Fruit fly (Drosophila melanogaster): ENCODE data around the gene SecS.

SecS gene

DNA sequence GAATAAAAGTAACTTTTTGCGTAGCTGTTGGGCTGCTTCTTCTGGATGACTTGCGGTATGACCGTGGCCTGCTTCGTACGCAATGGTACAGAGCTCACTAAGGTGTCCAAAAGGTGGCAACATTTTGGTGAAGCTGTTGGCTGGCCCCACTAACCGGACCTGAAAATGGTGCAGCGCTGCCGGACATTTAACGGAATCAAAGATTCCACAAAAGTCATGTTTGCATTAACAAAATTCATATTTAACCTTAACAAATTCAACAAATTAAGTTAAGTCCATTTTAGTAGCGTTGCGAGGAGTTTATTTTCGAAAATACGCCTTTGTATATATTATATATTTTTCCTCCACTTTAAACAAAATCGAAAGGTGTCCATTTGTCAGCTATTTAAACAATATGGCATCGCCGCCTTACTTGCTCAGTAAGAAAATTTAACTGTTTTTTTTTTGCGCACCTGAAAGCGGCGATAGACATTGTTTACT lies at the start of gene SecS, which contains the start of gene kra:
Gene SecS, plus strand, starts transcription at position 390 of the 480 bp plus-strand sequence.
Gene kra, minus strand, starts transcription at position 93 of the 480 bp plus-strand sequence.
- TF ChIP-seq ovo (GFP tag; optimal IDR thresholded peaks at IDR 0.05) (peak; percentile 69), CG11617 (GFP tag; optimal IDR thresholded peaks at IDR 0.05) (peak; percentile 81), kay (GFP tag; ENCODE audit: borderline replicate concordance) (peak; percentile 94), tj (GFP tag; optimal IDR thresholded peaks at IDR 0.05) (no peak), cic (GFP tag; optimal IDR thresholded peaks at IDR 0.05) (no peak), Crg-1 (GFP tag; optimal IDR thresholded peaks at IDR 0.05) (peak; percentile 76), CG33017 (tag; optimal IDR thresholded peaks at IDR 0.05) (peak; percentile 41), bab1 (GFP tag; optimal IDR thresholded peaks at IDR 0.05) (peak; percentile 46), Clk (GFP tag; optimal IDR thresholded peaks at IDR 0.05) (peak; percentile 25), CG7101 (tag; optimal IDR thresholded peaks at IDR 0.05) (peak; percentile 70), CG1620 (GFP tag; optimal IDR thresholded peaks at IDR 0.05) (peak; percentile 80), cnc (optimal IDR thresholded peaks at IDR 0.05) (no peak), CG14711 (tag; optimal IDR thresholded peaks at IDR 0.05) (peak; percentile 60), CG12768 (GFP tag; optimal IDR thresholded peaks at IDR 0.05) (peak; percentile 14), CG7045 (GFP tag; optimal IDR thresholded peaks at IDR 0.05) (peak; percentile 9)

DNA sequence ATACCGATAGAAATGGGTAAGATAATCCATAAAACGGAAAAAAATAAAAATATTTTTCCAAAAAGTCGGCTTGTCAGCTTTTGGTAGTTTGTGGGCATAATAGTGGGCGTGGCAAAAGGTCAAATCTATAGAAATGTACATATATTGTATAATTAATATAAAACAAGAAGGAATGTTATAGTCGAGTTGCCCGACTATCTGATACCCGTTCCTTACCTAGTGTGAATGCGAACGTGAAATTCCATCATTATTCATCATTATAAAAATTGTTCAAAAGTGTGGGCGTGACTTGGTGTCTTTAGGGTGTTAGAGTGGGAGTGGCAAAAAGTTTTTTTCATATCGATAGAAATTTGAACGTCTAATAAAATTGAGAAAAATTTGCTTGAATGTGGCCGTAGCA lies 49.6 kb upstream of the SecS start:
- TF ChIP-seq Mnt (GFP tag; optimal IDR thresholded peaks at IDR 0.05) (no peak), tj (GFP tag; optimal IDR thresholded peaks at IDR 0.05) (no peak), bab1 (GFP tag; optimal IDR thresholded peaks at IDR 0.05) (no peak), CG14711 (tag; optimal IDR thresholded peaks at IDR 0.05) (no peak), Hr96 (GFP tag; optimal IDR thresholded peaks at IDR 0.05) (no peak), CG1620 (GFP tag; optimal IDR thresholded peaks at IDR 0.05) (no peak), CG7045 (GFP tag; optimal IDR thresholded peaks at IDR 0.05) (no peak), CG7101 (tag; optimal IDR thresholded peaks at IDR 0.05) (no peak), cic (GFP tag; optimal IDR thresholded peaks at IDR 0.05) (no peak), toe (GFP tag; optimal IDR thresholded peaks at IDR 0.05) (no peak), cnc (optimal IDR thresholded peaks at IDR 0.05) (no peak), Crg-1 (GFP tag; optimal IDR thresholded peaks at IDR 0.05) (no peak), Clk (GFP tag; optimal IDR thresholded peaks at IDR 0.05) (no peak), CG33017 (tag; optimal IDR thresholded peaks at IDR 0.05) (no peak), CG11617 (GFP tag; optimal IDR thresholded peaks at IDR 0.05) (no peak), pad (GFP tag; optimal IDR thresholded peaks at IDR 0.05) (no peak), kay (GFP tag; ENCODE audit: borderline replicate concordance) (no peak), CG12768 (GFP tag; optimal IDR thresholded peaks at IDR 0.05) (no peak), ovo (GFP tag; optimal IDR thresholded peaks at IDR 0.05) (no peak)

DNA sequence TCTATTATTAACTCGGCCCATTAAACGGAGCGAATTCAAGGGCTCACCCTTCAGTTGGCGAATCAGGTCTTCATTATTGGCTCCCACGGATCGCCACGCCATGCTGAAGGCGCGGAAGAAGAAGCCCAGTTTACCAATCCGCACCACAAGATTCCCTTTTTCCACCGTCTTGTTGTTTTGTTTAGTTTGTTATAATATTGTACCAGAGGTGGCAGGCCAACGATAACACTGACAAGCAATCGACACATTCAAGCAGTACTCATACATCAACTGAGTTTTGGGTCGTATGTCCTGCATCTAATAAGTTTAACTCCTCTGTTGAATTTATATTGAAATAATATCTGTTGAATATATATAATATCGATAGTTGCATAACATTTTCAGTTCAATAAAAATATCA lies 47.2 kb upstream of the SecS start, which contains the start of gene Pcmt:
Gene Pcmt, minus strand, starts transcription at position 235 of the 400 bp plus-strand sequence.
- TF ChIP-seq Mnt (GFP tag; optimal IDR thresholded peaks at IDR 0.05) (no peak), cic (GFP tag; optimal IDR thresholded peaks at IDR 0.05) (no peak), CG33017 (tag; optimal IDR thresholded peaks at IDR 0.05) (no peak), Crg-1 (GFP tag; optimal IDR thresholded peaks at IDR 0.05) (no peak), kay (GFP tag; ENCODE audit: borderline replicate concordance) (no peak), CG1620 (GFP tag; optimal IDR thresholded peaks at IDR 0.05) (no peak), bab1 (GFP tag; optimal IDR thresholded peaks at IDR 0.05) (no peak), CG14711 (tag; optimal IDR thresholded peaks at IDR 0.05) (no peak), Hr96 (GFP tag; optimal IDR thresholded peaks at IDR 0.05) (no peak), cnc (optimal IDR thresholded peaks at IDR 0.05) (no peak), ovo (GFP tag; optimal IDR thresholded peaks at IDR 0.05) (no peak), CG7101 (tag; optimal IDR thresholded peaks at IDR 0.05) (no peak), toe (GFP tag; optimal IDR thresholded peaks at IDR 0.05) (no peak), CG7045 (GFP tag; optimal IDR thresholded peaks at IDR 0.05) (no peak), tj (GFP tag; optimal IDR thresholded peaks at IDR 0.05) (no peak), CG5204 (GFP tag; optimal IDR thresholded peaks at IDR 0.05) (no peak)

DNA sequence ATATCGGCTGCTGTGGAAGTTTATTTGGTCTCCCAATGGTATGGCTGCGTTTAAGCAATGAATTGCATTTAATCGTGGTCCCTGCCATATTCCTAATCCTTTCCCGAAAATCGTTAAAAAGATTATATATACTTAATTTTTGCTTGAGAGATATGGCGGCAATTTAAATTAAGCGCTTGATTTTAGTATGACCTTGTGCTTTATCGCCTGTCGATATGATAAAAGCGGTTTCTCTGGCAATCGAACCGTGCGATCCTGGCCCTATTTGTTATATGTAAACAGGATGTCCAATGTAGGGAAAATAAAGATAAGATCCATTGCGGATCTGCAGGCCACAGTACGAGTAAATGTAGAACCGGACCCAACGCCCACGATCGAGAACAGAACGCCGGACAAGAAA lies 46.4 kb upstream of the SecS start, which contains the start of gene Snm1:
Gene Snm1, plus strand, starts transcription at position 233 of the 400 bp plus-strand sequence.
- no peak for TF ChIP-seq CG7045 (GFP tag; optimal IDR thresholded peaks at IDR 0.05)
- TF ChIP-seq cic (GFP tag; optimal IDR thresholded peaks at IDR 0.05), result no peak
- TF ChIP-seq CG7101 (tag; optimal IDR thresholded peaks at IDR 0.05), result no peak
- no peak for TF ChIP-seq bab1 (GFP tag; optimal IDR thresholded peaks at IDR 0.05)
- no peak for TF ChIP-seq Clk (GFP tag; optimal IDR thresholded peaks at IDR 0.05)
- no peak for TF ChIP-seq Mnt (GFP tag; optimal IDR thresholded peaks at IDR 0.05)
- TF ChIP-seq pad (GFP tag; optimal IDR thresholded peaks at IDR 0.05), result no peak
- no peak for TF ChIP-seq cnc (optimal IDR thresholded peaks at IDR 0.05)
- TF ChIP-seq CG33017 (tag; optimal IDR thresholded peaks at IDR 0.05), result no peak
- no peak for TF ChIP-seq CG14711 (tag; optimal IDR thresholded peaks at IDR 0.05)
- TF ChIP-seq CG5204 (GFP tag; optimal IDR thresholded peaks at IDR 0.05), result no peak

DNA sequence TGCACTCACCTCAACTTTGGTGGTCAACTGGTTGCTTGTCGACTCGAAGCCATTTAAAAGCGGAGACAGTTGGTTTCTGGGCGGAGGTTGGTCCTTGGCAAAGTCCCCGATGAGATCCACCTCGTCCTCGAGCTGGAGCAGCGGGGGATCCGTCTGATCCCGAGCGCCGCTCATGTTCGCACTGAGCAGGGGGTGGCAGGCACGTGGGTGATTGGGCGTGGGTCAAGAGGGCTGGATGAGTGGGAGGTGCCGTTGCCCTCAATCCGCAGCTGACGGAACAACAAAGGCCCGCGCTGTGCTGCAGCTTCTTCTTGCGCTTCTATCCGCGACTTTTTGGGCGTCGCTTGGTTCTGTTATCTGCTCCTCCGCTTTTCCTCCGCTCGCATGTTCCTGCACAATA lies 38.3 kb upstream of the SecS start:
- TF ChIP-seq pad (GFP tag; optimal IDR thresholded peaks at IDR 0.05) (no peak), Mnt (GFP tag; optimal IDR thresholded peaks at IDR 0.05) (no peak), kay (GFP tag; ENCODE audit: borderline replicate concordance) (no peak), ovo (GFP tag; optimal IDR thresholded peaks at IDR 0.05) (no peak), CG1620 (GFP tag; optimal IDR thresholded peaks at IDR 0.05) (no peak), CG7101 (tag; optimal IDR thresholded peaks at IDR 0.05) (no peak), CG11617 (GFP tag; optimal IDR thresholded peaks at IDR 0.05) (no peak), Clk (GFP tag; optimal IDR thresholded peaks at IDR 0.05) (no peak), cnc (optimal IDR thresholded peaks at IDR 0.05) (no peak), cic (GFP tag; optimal IDR thresholded peaks at IDR 0.05) (no peak)

DNA sequence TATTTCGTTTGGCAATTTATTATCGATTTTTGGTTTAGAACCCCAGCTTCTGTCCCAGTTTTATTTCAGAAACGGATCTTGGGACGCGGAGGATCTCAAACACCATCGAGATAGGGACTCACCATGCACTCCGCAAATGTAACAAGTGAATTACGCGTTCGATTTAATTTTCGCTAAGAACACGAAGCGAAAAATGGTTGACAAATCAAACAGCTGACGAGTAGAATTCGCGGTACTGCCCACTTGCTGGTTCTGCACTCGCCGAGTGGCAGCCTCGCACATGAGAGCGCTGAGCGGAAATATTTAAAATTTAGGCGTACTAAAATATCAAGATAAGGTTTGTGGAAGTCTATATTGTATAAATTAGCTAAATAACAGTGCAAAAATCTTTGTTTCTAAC lies 37.8 kb upstream of the SecS start, which contains the start of gene Pi4KIIalpha:
Gene Pi4KIIalpha, minus strand, starts transcription at position 233 of the 400 bp plus-strand sequence.
- TF ChIP-seq Hr96 (GFP tag; optimal IDR thresholded peaks at IDR 0.05) (no peak), bab1 (GFP tag; optimal IDR thresholded peaks at IDR 0.05) (peak; percentile 50), toe (GFP tag; optimal IDR thresholded peaks at IDR 0.05) (no peak), CG33017 (tag; optimal IDR thresholded peaks at IDR 0.05) (no peak), cic (GFP tag; optimal IDR thresholded peaks at IDR 0.05) (peak; percentile 21), tj (GFP tag; optimal IDR thresholded peaks at IDR 0.05) (peak; percentile 58), Mnt (GFP tag; optimal IDR thresholded peaks at IDR 0.05) (peak; percentile 62), CG14711 (tag; optimal IDR thresholded peaks at IDR 0.05) (no peak)
